Worm (Caenorhabditis elegans) whole organism, L2 larva: ENCODE measurements around the gene nspg-9.

Source experiments
- F13H6.1 ChIP-seq: sonication (generic microtip); optimal IDR thresholded peaks from 2 replicates; lab custom pipeline; 2016; ENCODE audit warnings: missing genetic modification characterization, missing compliant biosample characterization
- Y55F3AM.14 ChIP-seq: fragments of 200-800 bp; sonication (Bioruptor generic); optimal IDR thresholded peaks from 2 replicates; lab custom pipeline; 2018; ENCODE audit warnings: mild to moderate bottlenecking, missing genetic modification characterization, missing compliant biosample characterization
- ZK546.5 ChIP-seq: sonication (generic microtip); optimal IDR thresholded peaks from 2 replicates; lab custom pipeline; 2017; ENCODE audit warnings: missing biosample characterization, missing genetic modification characterization
- alr-1 ChIP-seq: fragments of 150-350 bp; optimal IDR thresholded peaks from 2 replicates; lab custom pipeline; 2014; ENCODE audit warnings: missing biosample characterization, missing genetic modification characterization
- ama-1 ChIP-seq: fragments of 150-350 bp; optimal IDR thresholded peaks from 2 replicates; lab custom pipeline; 2018; ENCODE audit warnings: inconsistent platforms
- blmp-1 ChIP-seq: sonication (generic microtip); optimal IDR thresholded peaks from 2 replicates; lab custom pipeline; 2017; ENCODE audit warnings: missing genetic modification characterization, mild to moderate bottlenecking, missing compliant biosample characterization, antibody characterized with exemption, moderate library complexity; ENCODE audit not compliant: insufficient read depth
- ceh-16 ChIP-seq: fragments of 150-350 bp; optimal IDR thresholded peaks from 2 replicates; lab custom pipeline; 2014; ENCODE audit warnings: missing biosample characterization, missing genetic modification characterization
- ceh-82 ChIP-seq: fragments of 150-350 bp; optimal IDR thresholded peaks from 2 replicates; lab custom pipeline; 2014; ENCODE audit warnings: missing biosample characterization, missing genetic modification characterization
- crh-2 ChIP-seq: sonication (generic microtip); optimal IDR thresholded peaks from 2 replicates; lab custom pipeline; 2017; ENCODE audit warnings: missing biosample characterization, missing genetic modification characterization
- dmd-4 ChIP-seq: sonication (generic microtip); optimal IDR thresholded peaks from 2 replicates; lab custom pipeline; 2017; ENCODE audit warnings: missing biosample characterization, missing genetic modification characterization
- egl-27 ChIP-seq: sonication (generic microtip); optimal IDR thresholded peaks from 3 replicates; lab custom pipeline; 2017; ENCODE audit warnings: missing biosample characterization, missing genetic modification reagents, missing genetic modification characterization
- elt-3 ChIP-seq: sonication (generic microtip); optimal IDR thresholded peaks from 2 replicates; lab custom pipeline; 2017; ENCODE audit warnings: missing biosample characterization, missing genetic modification characterization
- gmeb-1 ChIP-seq: fragments of 150-350 bp; optimal IDR thresholded peaks from 2 replicates; lab custom pipeline; 2014; ENCODE audit warnings: missing biosample characterization, missing genetic modification characterization
- lin-13 ChIP-seq: fragments of 150-350 bp; optimal IDR thresholded peaks from 2 replicates; lab custom pipeline; 2014; ENCODE audit warnings: missing biosample characterization, missing genetic modification reagents, missing genetic modification characterization
- lin-39 ChIP-seq: fragments of 150-350 bp; optimal IDR thresholded peaks from 2 replicates; lab custom pipeline; 2014; ENCODE audit warnings: missing biosample characterization, missing genetic modification reagents, missing genetic modification characterization
- lsy-2 ChIP-seq, 2 experiments: fragments of 150-350 bp in 1 of 2; sonication (generic microtip) in 1 of 2; optimal IDR thresholded peaks; 2 replicates each; lab custom pipeline; 2014 to 2017; ENCODE audit warnings: missing biosample characterization in 2 of 2, missing genetic modification characterization in 2 of 2
- mab-5 ChIP-seq: fragments of 150-350 bp; optimal IDR thresholded peaks from 2 replicates; lab custom pipeline; 2014; ENCODE audit warnings: missing biosample characterization, missing genetic modification characterization
- mbf-1 ChIP-seq: sonication (generic microtip); optimal IDR thresholded peaks from 2 replicates; lab custom pipeline; 2017; ENCODE audit warnings: missing biosample characterization, missing genetic modification characterization
- mdl-1 ChIP-seq, 2 experiments: fragments of 150-350 bp in 1 of 2; sonication (generic microtip) in 1 of 2; optimal IDR thresholded peaks; 2 replicates each; lab custom pipeline; 2017; ENCODE audit warnings: missing biosample characterization in 2 of 2, missing genetic modification characterization in 2 of 2
- nhr-10 ChIP-seq: sonication (generic microtip); optimal IDR thresholded peaks from 2 replicates; lab custom pipeline; 2017; ENCODE audit warnings: missing biosample characterization, missing genetic modification characterization
- nhr-23 ChIP-seq: fragments of 150-350 bp; optimal IDR thresholded peaks from 2 replicates; lab custom pipeline; 2014; ENCODE audit warnings: missing biosample characterization, missing genetic modification reagents, missing genetic modification characterization
- nhr-237 ChIP-seq: fragments of 150-350 bp; optimal IDR thresholded peaks from 2 replicates; lab custom pipeline; 2014; ENCODE audit warnings: missing biosample characterization, missing genetic modification characterization
- nhr-25 ChIP-seq: fragments of 150-350 bp; sonication (generic microtip); optimal IDR thresholded peaks from 3 replicates; lab custom pipeline; 2014; ENCODE audit warnings: missing biosample characterization, missing genetic modification characterization
- nhr-6 ChIP-seq: fragments of 150-350 bp; optimal IDR thresholded peaks from 2 replicates; lab custom pipeline; 2014; ENCODE audit warnings: missing biosample characterization, missing genetic modification characterization
- nhr-77 ChIP-seq: fragments of 150-350 bp; optimal IDR thresholded peaks from 2 replicates; lab custom pipeline; 2014; ENCODE audit warnings: missing biosample characterization, missing genetic modification characterization
- peb-1 ChIP-seq: fragments of 150-350 bp; optimal IDR thresholded peaks from 2 replicates; lab custom pipeline; 2014; ENCODE audit warnings: missing biosample characterization, missing genetic modification characterization
- sem-4 ChIP-seq: fragments of 150-350 bp; optimal IDR thresholded peaks from 2 replicates; lab custom pipeline; 2014; ENCODE audit warnings: missing biosample characterization, missing genetic modification reagents, missing genetic modification characterization
- skn-1 ChIP-seq: sonication (generic microtip); optimal IDR thresholded peaks from 2 replicates; lab custom pipeline; 2017; ENCODE audit warnings: missing biosample characterization, missing genetic modification characterization
- sma-3 ChIP-seq: sonication (generic microtip); optimal IDR thresholded peaks from 2 replicates; lab custom pipeline; 2016; ENCODE audit warnings: missing genetic modification reagents, missing genetic modification characterization, missing compliant biosample characterization
- snpc-4 ChIP-seq: fragments of 150-350 bp; optimal IDR thresholded peaks from 2 replicates; lab custom pipeline; 2014; ENCODE audit warnings: missing biosample characterization, missing genetic modification characterization
- unc-39 ChIP-seq: fragments of 150-350 bp; optimal IDR thresholded peaks from 2 replicates; lab custom pipeline; 2014; ENCODE audit warnings: missing biosample characterization, missing genetic modification characterization
- unc-55 ChIP-seq: fragments of 150-350 bp; sonication (generic microtip); optimal IDR thresholded peaks from 3 replicates; lab custom pipeline; 2014; ENCODE audit warnings: missing biosample characterization, missing genetic modification reagents, missing genetic modification characterization
- unc-62 ChIP-seq: fragments of 150-350 bp; optimal IDR thresholded peaks from 2 replicates; lab custom pipeline; 2014; ENCODE audit warnings: missing biosample characterization, missing genetic modification reagents, missing genetic modification characterization
- zag-1 ChIP-seq: fragments of 150-350 bp; optimal IDR thresholded peaks from 2 replicates; lab custom pipeline; 2014; ENCODE audit warnings: missing biosample characterization, missing genetic modification characterization
- ztf-11 ChIP-seq: sonication (generic microtip); optimal IDR thresholded peaks from 2 replicates; lab custom pipeline; 2017; ENCODE audit warnings: missing biosample characterization, missing genetic modification characterization
- ztf-4 ChIP-seq: fragments of 150-350 bp; optimal IDR thresholded peaks from 2 replicates; lab custom pipeline; 2014; ENCODE audit warnings: missing biosample characterization, missing genetic modification characterization

nspg-9 gene

ce11 chrIV:14466048-14466447 lies 9.3 kb downstream of the nspg-9 start:
- no peak for TF ChIP-seq unc-55
- TF ChIP-seq crh-2 (tag; lab: Kevin White, UChicago) = no peak
- no peak for TF ChIP-seq nhr-237
- no peak for TF ChIP-seq ceh-82 (tag; lab: Kevin White, UChicago)
- no peak for TF ChIP-seq nhr-23 (tag; lab: Kevin White, UChicago)
- TF ChIP-seq zag-1 (tag; lab: Kevin White, UChicago) = no peak
- TF ChIP-seq Y55F3AM.14 (GFP tag; lab: Kevin White, UChicago) = no peak
- TF ChIP-seq skn-1 (tag; lab: Kevin White, UChicago) = no peak
- no peak for TF ChIP-seq lin-39
- TF ChIP-seq unc-39 (tag; lab: Kevin White, UChicago) = no peak
- no peak for TF ChIP-seq lsy-2 (tag; optimal IDR thresholded peaks at IDR 0.05; lab: Kevin White, UChicago)
- TF ChIP-seq nhr-77 (tag; lab: Kevin White, UChicago) = no peak
- no peak for TF ChIP-seq ceh-16 (tag; lab: Kevin White, UChicago)
- no peak for TF ChIP-seq gmeb-1
- TF ChIP-seq mbf-1 (tag; lab: Kevin White, UChicago) = no peak
- TF ChIP-seq ZK546.5 (tag; lab: Kevin White, UChicago) = no peak
- TF ChIP-seq dmd-4 (tag; lab: Kevin White, UChicago) = no peak
- TF ChIP-seq sem-4 (tag; lab: Kevin White, UChicago) = no peak
- TF ChIP-seq F13H6.1 (tag; lab: Kevin White, UChicago) = no peak
- no peak for TF ChIP-seq mab-5 (tag; lab: Kevin White, UChicago)

DNA sequence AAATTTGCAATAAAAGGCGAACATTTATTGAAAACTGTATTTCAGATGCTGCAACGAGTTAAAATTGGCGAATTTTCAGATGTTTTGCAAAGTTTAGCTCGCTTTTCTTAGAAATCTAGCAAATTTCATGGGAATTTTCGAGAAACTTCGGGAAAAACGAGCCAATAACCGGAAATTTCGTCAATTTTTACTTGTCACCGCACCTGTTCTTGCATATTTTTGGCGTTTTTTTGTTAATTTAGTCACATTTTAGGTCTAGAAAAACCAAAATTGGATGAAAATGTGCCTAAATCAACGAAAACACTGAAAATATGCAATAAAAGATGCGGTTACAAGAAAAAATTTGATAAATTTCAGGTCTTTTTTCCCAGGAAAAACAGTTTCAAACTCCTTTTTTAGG lies 10.1 kb downstream of the nspg-9 start:
- no peak for TF ChIP-seq mdl-1 (tag; optimal IDR thresholded peaks at IDR 0.05; lab: Kevin White, UChicago)
- TF ChIP-seq nhr-25 = no peak
- TF ChIP-seq elt-3 (tag; lab: Kevin White, UChicago) = no peak
- TF ChIP-seq lin-39 = no peak
- no peak for TF ChIP-seq unc-62 (GFP tag; lab: Kevin White, UChicago)
- TF ChIP-seq zag-1 (tag; lab: Kevin White, UChicago) = no peak
- no peak for TF ChIP-seq lin-13 (GFP tag; lab: Kevin White, UChicago)
- TF ChIP-seq peb-1 (tag; lab: Kevin White, UChicago) = no peak
- TF ChIP-seq egl-27 (tag; lab: Kevin White, UChicago) = no peak
- no peak for TF ChIP-seq sma-3 (GFP tag; lab: Kevin White, UChicago)
- TF ChIP-seq unc-39 (tag; lab: Kevin White, UChicago) = no peak
- TF ChIP-seq ztf-11 = no peak
- TF ChIP-seq snpc-4 (tag; lab: Kevin White, UChicago) = no peak
- TF ChIP-seq blmp-1 (tag; lab: Kevin White, UChicago) = no peak
- TF ChIP-seq, all 48 proteins: peak for 0

- no peak for TF ChIP-seq skn-1 (tag; lab: Kevin White, UChicago)
These were observed 12.3 kb downstream of the nspg-9 start for ce11 chrIV:14469013-14469412.

- no peak for TF ChIP-seq alr-1 (tag; lab: Kevin White, UChicago)
- TF ChIP-seq ztf-11 = no peak
- no peak for TF ChIP-seq F13H6.1 (tag; lab: Kevin White, UChicago)
- no peak for TF ChIP-seq nhr-237
- no peak for TF ChIP-seq ama-1 (lab: Kevin White, UChicago)
- TF ChIP-seq egl-27 (tag; lab: Kevin White, UChicago) = no peak
- no peak for TF ChIP-seq nhr-25
- TF ChIP-seq nhr-10 = no peak
- TF ChIP-seq ztf-4 (tag; lab: Kevin White, UChicago) = no peak
- no peak for TF ChIP-seq mbf-1 (tag; lab: Kevin White, UChicago)
- TF ChIP-seq unc-39 (tag; lab: Kevin White, UChicago) = no peak
- no peak for TF ChIP-seq lin-13 (GFP tag; lab: Kevin White, UChicago)
- TF ChIP-seq dmd-4 (tag; lab: Kevin White, UChicago) = no peak
- TF ChIP-seq snpc-4 (tag; lab: Kevin White, UChicago) = no peak
- TF ChIP-seq skn-1 (tag; lab: Kevin White, UChicago) = no peak
- TF ChIP-seq elt-3 (tag; lab: Kevin White, UChicago) = no peak
- no peak for TF ChIP-seq nhr-6 (tag; lab: Kevin White, UChicago)
- no peak for TF ChIP-seq unc-55
- TF ChIP-seq lin-39 = no peak
These were observed 25.3 kb downstream of the nspg-9 start, which contains the start of gene Y57G11A.4 for ce11 chrIV:14481984-14482383. Y57G11A.4 (plus strand) TSS chrIV:14482284.
